Worm (Caenorhabditis elegans): Measurements from ENCODE around the gene C29A12.6.

Gene C29A12.6

DNA sequence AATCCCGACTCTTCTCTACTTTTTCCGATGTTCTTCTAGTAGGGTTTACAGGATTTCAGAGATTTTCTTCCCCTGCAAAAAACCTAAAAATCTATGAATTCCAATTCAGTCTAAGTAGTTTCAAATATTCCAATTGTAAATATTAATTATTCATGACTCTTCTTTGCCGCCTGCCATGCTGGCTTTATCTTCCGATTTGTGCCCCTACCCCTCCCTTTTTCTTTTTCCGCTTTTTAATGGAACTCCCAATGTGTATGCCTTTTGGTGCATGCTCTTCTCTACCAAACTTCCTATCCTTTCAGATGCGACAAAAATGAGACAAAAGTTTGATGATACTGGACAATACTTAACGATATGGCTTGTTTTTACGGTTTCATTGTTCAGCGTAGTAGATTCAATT is 22.3 kb upstream of the C29A12.6 start, which contains the start of gene nrx-1:
TSS of gene nrx-1 (plus strand) at position 301 of the 400 bp plus-strand sequence.
- TF ChIP-seq nhr-77 (tag; optimal IDR thresholded peaks at IDR 0.05) (no peak), fkh-2 (tag; optimal IDR thresholded peaks at IDR 0.05) (no peak), lsy-12 (tag; optimal IDR thresholded peaks at IDR 0.05) (no peak), pqm-1 (tag; optimal IDR thresholded peaks at IDR 0.05) (no peak), nhr-237 (tag; optimal IDR thresholded peaks at IDR 0.05) (no peak), nhr-28 (tag; optimal IDR thresholded peaks at IDR 0.05) (no peak), egl-27 (tag; optimal IDR thresholded peaks at IDR 0.05) (no peak), pha-4 (tag; optimal IDR thresholded peaks at IDR 0.05) (no peak), nhr-12 (tag; optimal IDR thresholded peaks at IDR 0.05) (no peak), nhr-25 (tag; optimal IDR thresholded peaks at IDR 0.05) (no peak), ceh-28 (tag; optimal IDR thresholded peaks at IDR 0.05) (no peak), ceh-9 (tag; optimal IDR thresholded peaks at IDR 0.05) (no peak), unc-62 (GFP tag; optimal IDR thresholded peaks at IDR 0.05) (no peak), zag-1 (tag; optimal IDR thresholded peaks at IDR 0.05) (no peak), aly-2 (tag; optimal IDR thresholded peaks at IDR 0.05) (no peak), eor-1 (tag; optimal IDR thresholded peaks at IDR 0.05) (no peak)

DNA sequence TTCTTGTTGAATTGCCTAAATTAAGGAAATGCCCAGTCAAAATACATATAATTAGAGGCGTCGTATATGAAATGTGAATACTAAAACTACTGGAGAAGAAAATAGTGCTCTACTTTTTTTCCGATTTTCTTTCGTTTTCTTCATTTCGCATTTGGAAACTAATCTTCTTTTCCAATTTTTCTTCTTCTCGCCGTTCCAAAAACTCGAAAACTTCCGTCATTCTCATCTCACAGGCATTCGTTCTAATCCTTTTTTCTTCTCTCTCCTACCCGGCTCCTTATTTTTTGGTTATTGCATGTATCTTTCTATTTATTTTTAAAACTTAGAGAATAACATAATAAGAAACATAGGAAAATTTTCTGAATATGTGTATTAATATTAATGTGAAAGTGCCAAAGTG is 14.1 kb upstream of the C29A12.6 start:
- TF ChIP-seq ceh-82 (tag; optimal IDR thresholded peaks at IDR 0.05) (no peak), elt-3 (tag; optimal IDR thresholded peaks at IDR 0.05) (no peak), ceh-16 (tag; optimal IDR thresholded peaks at IDR 0.05) (no peak), ZK546.5 (tag; optimal IDR thresholded peaks at IDR 0.05) (no peak), lin-39 (tag; optimal IDR thresholded peaks at IDR 0.05) (no peak), snpc-4 (tag; optimal IDR thresholded peaks at IDR 0.05) (no peak), unc-62 (GFP tag; optimal IDR thresholded peaks at IDR 0.05) (no peak)

DNA sequence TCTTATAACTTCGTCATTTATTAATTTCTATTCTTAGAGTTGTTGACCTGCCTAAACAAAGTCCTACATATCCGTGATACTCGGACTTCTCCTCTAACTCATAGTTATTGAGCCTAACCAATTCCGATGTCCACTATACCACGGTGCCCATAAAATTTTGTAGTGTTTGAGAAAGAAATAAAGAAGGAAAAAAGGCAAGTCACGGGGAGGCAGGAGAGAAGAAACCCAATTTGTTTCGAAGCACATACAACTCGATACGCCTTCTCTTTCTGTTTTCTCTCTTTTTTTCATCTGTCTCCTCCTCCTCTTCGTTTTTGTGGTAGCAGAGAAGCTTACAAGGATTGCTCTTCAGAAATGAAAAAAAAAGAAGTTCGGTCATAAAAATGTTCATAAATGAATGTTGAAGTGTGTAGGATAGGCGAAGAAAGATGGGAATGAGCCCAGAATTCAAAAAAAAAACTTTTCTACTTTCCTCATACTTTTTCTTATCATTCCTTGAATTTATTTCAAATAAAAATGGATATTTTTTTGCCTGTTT is 12.2 kb upstream of the C29A12.6 start:
- TF ChIP-seq nfya-1 (tag; optimal IDR thresholded peaks at IDR 0.05; ENCODE audit: insufficient read depth), result peak; percentile 11
- no peak for TF ChIP-seq ceh-9 (tag; optimal IDR thresholded peaks at IDR 0.05)
- TF ChIP-seq egl-5 (tag; optimal IDR thresholded peaks at IDR 0.05), result peak; percentile 53

- peak; percentile 39 for TF ChIP-seq lin-39 (tag; optimal IDR thresholded peaks at IDR 0.05)
- no peak for TF ChIP-seq fkh-2 (tag; optimal IDR thresholded peaks at IDR 0.05)
Measured at ce11 chrV:10838204-10838603, 8.8 kb upstream of the C29A12.6 start.

- no peak for TF ChIP-seq nhr-25 (tag; optimal IDR thresholded peaks at IDR 0.05)
- TF ChIP-seq pha-4 (tag; optimal IDR thresholded peaks at IDR 0.05), result no peak
- no peak for TF ChIP-seq fkh-2 (tag; optimal IDR thresholded peaks at IDR 0.05)
- no peak for TF ChIP-seq snpc-4 (tag; optimal IDR thresholded peaks at IDR 0.05)
- no peak for TF ChIP-seq mdl-1 (tag; optimal IDR thresholded peaks at IDR 0.05)
- TF ChIP-seq ceh-9 (tag; optimal IDR thresholded peaks at IDR 0.05), result no peak
- no peak for TF ChIP-seq sea-2 (GFP tag; optimal IDR thresholded peaks at IDR 0.05)
- no peak for TF ChIP-seq nhr-76 (tag; optimal IDR thresholded peaks at IDR 0.05)
Measured at ce11 chrV:10839398-10839797, 7.6 kb upstream of the C29A12.6 start.

ce11 chrV:10854197-10854596 is 7.2 kb downstream of the C29A12.6 start:
- TF ChIP-seq fos-1 (tag; optimal IDR thresholded peaks at IDR 0.05) (no peak), zag-1 (tag; optimal IDR thresholded peaks at IDR 0.05) (no peak), ceh-16 (tag; optimal IDR thresholded peaks at IDR 0.05) (no peak), ZK546.5 (tag; optimal IDR thresholded peaks at IDR 0.05) (no peak), tbx-2 (tag; optimal IDR thresholded peaks at IDR 0.05) (no peak), nhr-12 (tag; optimal IDR thresholded peaks at IDR 0.05) (no peak), nhr-28 (tag; optimal IDR thresholded peaks at IDR 0.05) (no peak), ceh-28 (tag; optimal IDR thresholded peaks at IDR 0.05) (no peak)

- peak; percentile 35 for TF ChIP-seq egl-27 (tag; optimal IDR thresholded peaks at IDR 0.05)
- TF ChIP-seq elt-2 (tag; optimal IDR thresholded peaks at IDR 0.05), result peak; percentile 91
- TF ChIP-seq jun-1 (tag; optimal IDR thresholded peaks at IDR 0.05), result peak; percentile 68
- TF ChIP-seq ztf-11 (tag; optimal IDR thresholded peaks at IDR 0.05), result no peak
- no peak for TF ChIP-seq ceh-82 (tag; optimal IDR thresholded peaks at IDR 0.05)
- TF ChIP-seq eor-1 (tag; optimal IDR thresholded peaks at IDR 0.05), result no peak
- TF ChIP-seq pha-4 (tag; optimal IDR thresholded peaks at IDR 0.05), result peak; percentile 26
- peak; percentile 1 for TF ChIP-seq nfya-1 (tag; optimal IDR thresholded peaks at IDR 0.05; ENCODE audit: insufficient read depth)
- peak; percentile 94 for TF ChIP-seq pqm-1 (tag; optimal IDR thresholded peaks at IDR 0.05)
Measured at ce11 chrV:10855363-10855762, 8.4 kb downstream of the C29A12.6 start.
